Worm (Caenorhabditis elegans) whole organism, early embryonic: Measurements from ENCODE around the gene VY10G11R.1.

ENCODE experiments used
- ama-1 ChIP-seq: fragments of 150-350 bp; optimal IDR thresholded peaks from 2 replicates; lab custom pipeline; 2014
- hnd-1 ChIP-seq: sonication (generic microtip); optimal IDR thresholded peaks from 2 replicates; lab custom pipeline; 2016; ENCODE audit warnings: missing genetic modification characterization, missing compliant biosample characterization
- sea-1 ChIP-seq: fragments of 200-800 bp; sonication (Bioruptor generic); conservative IDR thresholded peaks from 2 replicates; pipeline ENCODE4 v1.3.6; 2022; ENCODE audit warnings: missing genetic modification characterization, missing compliant biosample characterization
- tbx-11 ChIP-seq: fragments of 200-800 bp; sonication (Bioruptor generic); IDR thresholded peaks from 2 replicates; pipeline ENCODE4 v1.3.6; 2022; ENCODE audit warnings: missing genetic modification characterization, missing compliant biosample characterization
- tbx-37 ChIP-seq: fragments of 200-800 bp; sonication (Bioruptor generic); conservative IDR thresholded peaks from 2 replicates; pipeline ENCODE4 v1.3.6; 2022; ENCODE audit warnings: missing genetic modification reagents, missing genetic modification characterization, missing compliant biosample characterization

ce11 chrIV:16492937-16493336 is 22.1 kb upstream of the VY10G11R.1 start:
- TF ChIP-seq hnd-1 (tag; lab: Kevin White, UChicago) (no peak), tbx-11 (GFP tag; lab: Robert Waterston, UW) (no peak), sea-1 (GFP tag; lab: Robert Waterston, UW) (no peak), tbx-37 (no peak), ama-1 (lab: Kevin White, UChicago) (no peak)
